Worm (Caenorhabditis elegans): ENCODE measurements around the gene ipla-1.

The ipla-1 gene

DNA sequence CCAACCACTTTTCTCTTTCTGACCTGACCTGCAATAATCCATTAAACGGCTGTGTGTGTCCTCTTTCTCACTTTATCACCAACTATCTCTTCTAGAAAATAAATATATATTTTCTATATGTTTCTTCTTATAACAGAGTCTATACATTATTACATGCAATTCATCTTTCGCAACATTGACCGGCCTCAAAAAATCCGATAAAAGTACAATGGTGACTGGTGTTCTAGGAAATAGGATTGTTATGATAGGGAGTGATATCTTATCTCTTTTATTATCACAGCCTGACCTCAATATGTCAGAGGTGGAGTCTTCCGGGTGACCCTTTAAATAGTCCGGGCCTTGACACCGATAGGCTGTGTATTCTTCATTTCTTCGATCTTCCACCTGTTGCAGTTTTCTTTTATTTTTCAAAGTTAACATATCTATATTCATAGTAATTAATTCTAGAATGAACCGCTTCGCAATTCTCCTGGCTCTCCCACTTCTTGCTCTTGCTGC lies 38.6 kb downstream of the ipla-1 start, which contains the start of gene dao-2:
TSS of gene dao-2 (plus strand) at position 448 of the 498 bp plus-strand sequence.
- TF ChIP-seq sea-1 (GFP tag; conservative IDR thresholded peaks at IDR 0.05) (no peak), hmbx-1 (tag; optimal IDR thresholded peaks at IDR 0.05) (no peak), scrt-1 (GFP tag; IDR thresholded peaks at IDR 0.05) (no peak), B0310.2 (tag; optimal IDR thresholded peaks at IDR 0.05) (no peak), ceh-13 (GFP tag; optimal IDR thresholded peaks at IDR 0.05) (no peak), tbx-11 (GFP tag; IDR thresholded peaks at IDR 0.05) (no peak), tra-4 (tag; optimal IDR thresholded peaks at IDR 0.05) (no peak), F13C5.2 (tag; optimal IDR thresholded peaks at IDR 0.05) (no peak), hmg-4 (GFP tag; optimal IDR thresholded peaks at IDR 0.05) (no peak)

ce11 chrII:4560068-4560467 lies 41.1 kb downstream of the ipla-1 start, which contains the start of gene M03A1.8:
TSS of gene M03A1.8 (plus strand) at chrII:4560336.
- TF ChIP-seq F13C5.2 (tag; optimal IDR thresholded peaks at IDR 0.05) (no peak), B0310.2 (tag; optimal IDR thresholded peaks at IDR 0.05) (no peak), ets-7 (tag; optimal IDR thresholded peaks at IDR 0.05) (no peak), aly-1 (tag; optimal IDR thresholded peaks at IDR 0.05) (no peak), tbx-37 (GFP tag; conservative IDR thresholded peaks at IDR 0.05) (no peak), scrt-1 (GFP tag; IDR thresholded peaks at IDR 0.05) (no peak), hnd-1 (tag; optimal IDR thresholded peaks at IDR 0.05) (no peak)

- TF ChIP-seq ceh-36 (tag; optimal IDR thresholded peaks at IDR 0.05) (no peak), B0310.2 (tag; optimal IDR thresholded peaks at IDR 0.05) (no peak), hnd-1 (tag; optimal IDR thresholded peaks at IDR 0.05) (no peak), hmg-4 (GFP tag; optimal IDR thresholded peaks at IDR 0.05) (no peak), ets-7 (tag; optimal IDR thresholded peaks at IDR 0.05) (no peak)
Measured at ce11 chrII:4557487-4557886, 43.7 kb downstream of the ipla-1 start, which contains the start of gene M03A1.3. TSS of gene M03A1.3 (plus strand) at chrII:4557787.

DNA sequence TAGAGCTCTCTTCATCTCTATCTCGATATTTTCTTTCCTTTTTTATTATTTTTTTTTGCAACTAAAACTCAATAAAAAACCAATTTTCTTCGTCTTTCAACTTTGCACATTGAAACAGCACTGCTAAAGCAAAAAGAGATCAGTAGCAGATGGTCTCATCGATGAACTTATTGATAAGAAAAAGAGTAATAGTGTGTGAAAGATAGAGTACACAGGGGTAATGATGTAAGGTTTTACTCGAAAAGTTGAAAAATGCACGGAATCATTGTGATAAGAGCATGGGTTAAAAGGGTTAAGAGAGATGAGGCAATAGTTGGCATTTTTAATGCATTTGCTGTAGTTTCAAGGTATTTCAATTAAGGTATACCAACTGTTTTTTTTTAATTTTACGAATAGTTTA lies 49.1 kb downstream of the ipla-1 start:
- TF ChIP-seq flt-1 (GFP tag; IDR thresholded peaks at IDR 0.05): no peak
- TF ChIP-seq sea-1 (GFP tag; conservative IDR thresholded peaks at IDR 0.05): no peak
- TF ChIP-seq hnd-1 (tag; optimal IDR thresholded peaks at IDR 0.05): no peak
- TF ChIP-seq tbx-11 (GFP tag; IDR thresholded peaks at IDR 0.05): no peak
- TF ChIP-seq ama-1 (optimal IDR thresholded peaks at IDR 0.05): no peak

DNA sequence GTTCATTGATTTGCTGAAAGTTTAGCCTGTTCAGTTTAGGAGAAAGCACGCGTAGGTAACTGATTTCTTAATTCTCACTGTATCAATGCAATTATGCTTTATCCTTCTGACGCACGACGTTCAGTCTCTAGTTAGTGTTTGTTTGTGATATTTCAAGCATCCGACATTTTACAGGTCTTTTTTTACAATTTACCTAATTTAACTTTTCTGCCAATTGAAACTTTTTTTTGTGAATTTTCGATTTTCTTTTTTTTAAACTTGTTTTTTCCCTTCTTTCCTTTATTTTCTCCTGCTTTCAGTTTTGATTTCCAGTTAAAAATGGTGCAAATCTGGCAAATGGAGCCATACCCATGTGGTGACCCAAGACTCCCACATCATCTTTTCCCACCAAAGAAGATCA lies 50.4 kb downstream of the ipla-1 start, which contains the start of gene K07E1.1:
TSS of gene K07E1.1 (plus strand) at position 301 of the 400 bp plus-strand sequence.
- no peak for TF ChIP-seq pes-1 (GFP tag; IDR thresholded peaks at IDR 0.05)

DNA sequence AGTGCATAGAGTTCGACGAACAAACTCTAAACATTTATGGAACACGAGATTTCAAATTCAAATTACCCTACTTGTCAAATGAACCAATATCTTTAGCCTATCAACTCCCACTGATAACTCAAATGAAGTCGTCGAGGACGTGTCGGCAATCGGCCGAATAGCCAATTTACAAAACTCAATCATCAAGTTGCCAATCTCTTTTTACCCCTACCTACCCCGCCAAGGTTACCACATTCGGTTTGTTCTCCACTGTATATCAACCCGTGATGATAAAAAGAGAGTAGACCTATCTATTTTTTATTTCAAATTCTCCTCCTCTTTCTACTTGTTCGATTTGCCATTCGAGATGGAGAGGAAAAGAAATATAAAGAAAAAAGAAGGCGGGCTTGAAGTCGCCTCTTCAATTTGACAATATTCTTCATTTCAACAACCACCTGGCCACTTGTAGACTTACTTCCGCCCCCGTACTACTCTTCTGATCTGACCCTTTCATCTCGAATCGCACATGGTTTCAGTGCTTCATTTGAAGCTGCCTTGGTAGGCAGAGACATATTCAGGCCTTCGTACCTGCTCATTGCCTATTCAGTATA lies 51.1 kb downstream of the ipla-1 start:
- TF ChIP-seq hnd-1 (tag; optimal IDR thresholded peaks at IDR 0.05) (no peak), flt-1 (GFP tag; IDR thresholded peaks at IDR 0.05) (no peak), hmg-4 (GFP tag; optimal IDR thresholded peaks at IDR 0.05) (no peak), tbx-37 (GFP tag; conservative IDR thresholded peaks at IDR 0.05) (no peak), hmbx-1 (tag; optimal IDR thresholded peaks at IDR 0.05) (no peak), B0310.2 (tag; optimal IDR thresholded peaks at IDR 0.05) (no peak), tra-4 (tag; optimal IDR thresholded peaks at IDR 0.05) (no peak), pes-1 (GFP tag; IDR thresholded peaks at IDR 0.05) (no peak), ceh-36 (tag; optimal IDR thresholded peaks at IDR 0.05) (no peak), aly-1 (tag; optimal IDR thresholded peaks at IDR 0.05) (no peak)

- no peak for TF ChIP-seq hmbx-1 (tag; optimal IDR thresholded peaks at IDR 0.05)
- no peak for TF ChIP-seq tbx-37 (GFP tag; conservative IDR thresholded peaks at IDR 0.05)
- no peak for TF ChIP-seq ceh-13 (GFP tag; optimal IDR thresholded peaks at IDR 0.05)
- TF ChIP-seq B0310.2 (tag; optimal IDR thresholded peaks at IDR 0.05): no peak
- TF ChIP-seq tbx-11 (GFP tag; IDR thresholded peaks at IDR 0.05): no peak
- no peak for TF ChIP-seq ama-1 (optimal IDR thresholded peaks at IDR 0.05)
- TF ChIP-seq hmg-4 (GFP tag; optimal IDR thresholded peaks at IDR 0.05): no peak
- TF ChIP-seq flt-1 (GFP tag; IDR thresholded peaks at IDR 0.05): no peak
- no peak for TF ChIP-seq pes-1 (GFP tag; IDR thresholded peaks at IDR 0.05)
- no peak for TF ChIP-seq scrt-1 (GFP tag; IDR thresholded peaks at IDR 0.05)
- TF ChIP-seq aly-1 (tag; optimal IDR thresholded peaks at IDR 0.05): no peak
- no peak for TF ChIP-seq ceh-36 (tag; optimal IDR thresholded peaks at IDR 0.05)
- TF ChIP-seq hnd-1 (tag; optimal IDR thresholded peaks at IDR 0.05): no peak
- no peak for TF ChIP-seq ets-7 (tag; optimal IDR thresholded peaks at IDR 0.05)
- no peak for TF ChIP-seq F13C5.2 (tag; optimal IDR thresholded peaks at IDR 0.05)
- TF ChIP-seq tra-4 (tag; optimal IDR thresholded peaks at IDR 0.05): no peak
- TF ChIP-seq sea-1 (GFP tag; conservative IDR thresholded peaks at IDR 0.05): no peak
Measured at ce11 chrII:4548408-4548807, 52.7 kb downstream of the ipla-1 start.

DNA sequence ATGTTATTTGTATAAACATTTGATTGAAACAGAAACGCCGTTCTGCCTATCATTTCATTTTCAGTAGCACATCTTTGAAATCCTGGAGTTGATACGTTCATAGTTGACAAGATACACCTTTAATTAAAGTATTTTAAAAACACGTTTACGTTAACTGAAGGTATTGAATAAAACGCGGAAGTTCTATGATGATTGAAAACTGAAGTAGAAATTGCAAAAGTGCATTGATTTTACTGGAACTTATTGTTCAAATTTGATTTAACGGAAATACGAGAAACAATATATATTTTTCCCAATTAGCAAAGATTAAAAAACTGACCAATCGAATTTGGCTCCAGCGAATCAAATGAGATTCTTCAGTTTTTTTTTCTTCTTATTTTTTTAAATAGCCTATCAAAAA lies 57.6 kb downstream of the ipla-1 start, which contains the start of gene sra-34:
TSS of gene sra-34 (minus strand) at position 101 of the 400 bp plus-strand sequence.
- TF ChIP-seq ceh-13 (GFP tag; optimal IDR thresholded peaks at IDR 0.05): no peak
- TF ChIP-seq ceh-36 (tag; optimal IDR thresholded peaks at IDR 0.05): no peak
- no peak for TF ChIP-seq tbx-37 (GFP tag; conservative IDR thresholded peaks at IDR 0.05)
- TF ChIP-seq B0310.2 (tag; optimal IDR thresholded peaks at IDR 0.05): no peak
- no peak for TF ChIP-seq hmg-4 (GFP tag; optimal IDR thresholded peaks at IDR 0.05)
- no peak for TF ChIP-seq ets-7 (tag; optimal IDR thresholded peaks at IDR 0.05)
- TF ChIP-seq tbx-11 (GFP tag; IDR thresholded peaks at IDR 0.05): no peak
